Worm (Caenorhabditis elegans): Measurements from ENCODE around the gene C46G7.2.
"Not testable (repeated sequence)": the region's sequence is repeated elsewhere in the genome, so short reads cannot be mapped to it uniquely, and the experiment has no call there.

Gene C46G7.2

DNA sequence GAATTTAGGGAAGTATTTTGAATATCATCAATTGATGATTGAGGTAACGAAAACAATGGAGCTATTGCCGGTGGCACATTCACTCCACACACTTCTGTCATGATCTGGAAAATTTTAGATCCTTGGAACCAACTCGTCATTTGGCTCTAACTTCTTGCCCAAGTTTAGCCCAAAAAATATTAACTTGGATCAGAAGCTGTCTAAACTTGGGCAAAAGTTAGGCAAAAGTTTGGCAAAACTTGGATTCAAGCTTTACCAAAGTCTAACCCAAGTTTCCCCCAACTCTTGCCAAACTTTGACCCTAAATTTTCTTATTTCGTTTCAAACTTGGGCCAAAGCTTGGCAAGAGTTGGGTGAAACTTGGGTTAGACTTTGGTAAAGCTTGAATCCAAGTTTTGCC, 18.5 kb downstream of the C46G7.2 start, which contains the start of gene pqn-22:
pqn-22 (minus strand) TSS at position 101 of the 400 bp plus-strand sequence.
- not testable (repeated sequence) for TF ChIP-seq mbf-1, F13H6.1, unc-39 (tag; optimal IDR thresholded peaks at IDR 0.05)

DNA sequence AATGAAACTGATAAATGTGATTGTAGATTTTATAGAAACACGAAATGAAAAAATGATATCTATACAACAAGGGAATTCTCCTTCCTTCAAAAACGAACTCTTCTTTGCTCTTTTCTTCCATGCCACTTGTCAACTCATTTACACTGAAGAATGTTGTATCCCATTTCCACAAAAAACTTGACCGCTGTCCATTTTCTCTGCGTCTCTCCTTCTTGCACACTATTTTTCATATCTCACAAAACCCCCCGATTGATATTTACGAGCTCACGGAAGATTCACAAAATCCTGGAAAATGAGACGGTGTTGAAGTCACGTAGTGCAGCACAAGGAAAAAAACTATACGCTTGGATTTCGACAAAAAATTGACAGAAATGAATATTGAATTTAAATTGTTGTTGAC, 20.1 kb downstream of the C46G7.2 start:
- TF ChIP-seq mdl-1 (tag; optimal IDR thresholded peaks at IDR 0.05) (no peak), fos-1 (tag; optimal IDR thresholded peaks at IDR 0.05) (no peak), nhr-129 (tag; optimal IDR thresholded peaks at IDR 0.05) (no peak), ama-1 (optimal IDR thresholded peaks at IDR 0.05) (no peak), crh-2 (tag; optimal IDR thresholded peaks at IDR 0.05) (no peak), egl-27 (tag; optimal IDR thresholded peaks at IDR 0.05) (no peak), sem-4 (tag; optimal IDR thresholded peaks at IDR 0.05) (no peak), alr-1 (tag; optimal IDR thresholded peaks at IDR 0.05) (no peak), lsy-2 (tag; optimal IDR thresholded peaks at IDR 0.05) (no peak), dmd-4 (tag; optimal IDR thresholded peaks at IDR 0.05) (no peak), skn-1 (tag; optimal IDR thresholded peaks at IDR 0.05) (no peak), mbf-1 (tag; optimal IDR thresholded peaks at IDR 0.05) (no peak), gmeb-1 (tag; optimal IDR thresholded peaks at IDR 0.05) (no peak), zag-1 (tag; optimal IDR thresholded peaks at IDR 0.05) (no peak)

DNA sequence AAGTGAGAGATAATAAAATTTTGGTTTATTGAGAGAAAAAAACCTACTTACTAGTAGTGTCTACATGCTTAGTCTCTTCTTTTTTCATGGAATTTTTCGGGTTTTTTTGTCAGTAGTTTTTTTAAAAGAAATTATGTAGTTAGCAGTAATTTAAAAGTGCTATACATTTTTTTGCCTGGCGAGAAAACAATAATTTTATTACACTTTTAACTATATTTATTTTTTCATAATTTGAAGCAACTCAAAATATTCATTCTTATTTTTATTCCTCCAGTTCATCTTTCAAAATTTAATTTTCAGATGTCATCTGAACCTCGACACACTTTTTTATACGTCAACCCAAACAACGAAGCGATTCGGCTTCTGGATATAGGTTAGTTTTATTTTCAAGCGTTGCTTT, 25.7 kb downstream of the C46G7.2 start, which contains the start of gene kcc-2:
kcc-2 (plus strand) TSS at position 301 of the 400 bp plus-strand sequence.
- TF ChIP-seq peb-1 (tag; optimal IDR thresholded peaks at IDR 0.05) (no peak), snpc-4 (tag; optimal IDR thresholded peaks at IDR 0.05) (no peak), elt-1 (tag; optimal IDR thresholded peaks at IDR 0.05) (no peak), alr-1 (tag; optimal IDR thresholded peaks at IDR 0.05) (no peak), sma-3 (GFP tag; optimal IDR thresholded peaks at IDR 0.05) (no peak)

DNA sequence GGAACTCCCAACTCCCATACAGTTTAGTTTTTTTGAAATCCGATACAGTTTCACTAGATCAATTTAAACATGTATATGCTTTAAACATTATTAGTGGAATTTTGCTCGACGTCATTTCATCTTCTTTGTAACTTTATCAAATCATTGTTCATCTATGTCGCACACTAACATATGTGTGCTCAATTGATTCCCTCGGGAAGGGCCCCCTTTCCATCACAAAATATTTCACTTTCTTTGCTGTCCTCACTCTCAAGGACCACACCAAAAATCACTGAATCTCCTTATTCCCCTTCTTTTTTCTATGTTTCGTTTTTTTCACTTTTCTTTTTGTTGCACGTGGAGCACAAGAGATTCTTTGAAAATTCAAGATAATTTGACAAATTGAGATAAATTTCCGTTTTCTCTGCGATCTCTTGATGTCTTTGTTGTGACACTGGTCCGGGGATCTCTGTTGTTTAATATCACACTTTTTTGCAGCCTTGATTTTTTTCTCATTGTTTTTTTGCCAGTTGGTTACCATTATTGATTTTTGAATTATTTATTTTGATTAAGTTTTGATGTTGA, 32.3 kb downstream of the C46G7.2 start:
- TF ChIP-seq sma-9 (GFP tag; optimal IDR thresholded peaks at IDR 0.05) (no peak), sma-9 (tag; optimal IDR thresholded peaks at IDR 0.05) (no peak), lin-39 (tag; optimal IDR thresholded peaks at IDR 0.05) (no peak), blmp-1 (tag; optimal IDR thresholded peaks at IDR 0.05; ENCODE audit: insufficient read depth) (no peak), nhr-77 (tag; optimal IDR thresholded peaks at IDR 0.05) (no peak), sem-4 (tag; optimal IDR thresholded peaks at IDR 0.05) (no peak), alr-1 (tag; optimal IDR thresholded peaks at IDR 0.05) (no peak), elt-3 (tag; optimal IDR thresholded peaks at IDR 0.05) (no peak), snpc-4 (tag; optimal IDR thresholded peaks at IDR 0.05) (no peak), zag-1 (tag; optimal IDR thresholded peaks at IDR 0.05) (no peak), gmeb-1 (tag; optimal IDR thresholded peaks at IDR 0.05) (no peak), unc-39 (tag; optimal IDR thresholded peaks at IDR 0.05) (no peak), ceh-16 (tag; optimal IDR thresholded peaks at IDR 0.05) (no peak), nhr-237 (tag; optimal IDR thresholded peaks at IDR 0.05) (no peak), nhr-12 (tag; optimal IDR thresholded peaks at IDR 0.05) (no peak), lin-11 (tag; optimal IDR thresholded peaks at IDR 0.05) (no peak), nhr-6 (tag; optimal IDR thresholded peaks at IDR 0.05) (no peak)

DNA sequence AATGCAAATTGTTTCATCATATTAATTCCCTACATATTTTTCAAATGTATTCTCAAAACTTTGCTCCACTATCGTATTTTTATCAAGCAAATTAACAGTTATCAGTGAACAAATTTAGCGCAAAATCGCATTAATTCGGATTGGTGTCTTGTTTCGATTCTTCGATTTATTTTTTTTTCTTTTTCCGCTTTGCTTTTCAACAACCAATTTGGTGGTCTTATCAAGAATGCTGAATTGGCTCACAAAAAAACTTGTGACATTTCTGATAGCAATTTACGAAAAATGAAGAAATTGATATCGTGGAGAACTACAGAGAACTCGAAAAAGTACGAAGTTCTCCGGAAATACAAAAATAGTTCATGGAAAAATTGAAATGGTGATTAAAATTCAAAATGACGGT, 33.5 kb downstream of the C46G7.2 start:
- TF ChIP-seq sma-9 (GFP tag; optimal IDR thresholded peaks at IDR 0.05) (peak; percentile 34), sma-9 (tag; optimal IDR thresholded peaks at IDR 0.05) (no peak), R02D3.7 (tag; optimal IDR thresholded peaks at IDR 0.05) (no peak), ceh-82 (tag; optimal IDR thresholded peaks at IDR 0.05) (no peak), fos-1 (tag; optimal IDR thresholded peaks at IDR 0.05) (peak; percentile 83), snpc-4 (tag; optimal IDR thresholded peaks at IDR 0.05) (no peak), gmeb-1 (tag; optimal IDR thresholded peaks at IDR 0.05) (peak; percentile 19), sem-4 (tag; optimal IDR thresholded peaks at IDR 0.05) (no peak), blmp-1 (tag; optimal IDR thresholded peaks at IDR 0.05; ENCODE audit: insufficient read depth) (no peak), peb-1 (tag; optimal IDR thresholded peaks at IDR 0.05) (no peak), skn-1 (tag; optimal IDR thresholded peaks at IDR 0.05) (no peak)

DNA sequence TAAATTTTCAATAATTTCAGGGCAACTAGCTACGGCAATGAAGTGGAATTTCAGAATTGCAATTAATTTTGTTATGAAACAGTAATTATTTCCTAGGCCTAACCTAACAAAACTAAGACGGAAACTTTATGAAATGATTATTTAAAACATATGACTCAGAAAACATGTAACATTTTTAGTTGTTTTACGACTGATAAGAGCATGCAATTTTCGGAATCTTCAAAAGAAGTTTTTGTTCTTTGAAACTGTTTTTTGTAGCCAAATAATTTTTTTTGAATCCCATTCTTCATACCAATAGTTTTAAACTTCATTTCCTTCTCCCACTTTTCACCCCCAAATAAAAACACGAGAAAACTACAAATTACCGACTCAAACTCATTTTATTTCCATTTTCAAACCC, 34.1 kb downstream of the C46G7.2 start:
- no peak for TF ChIP-seq nhr-11 (tag; optimal IDR thresholded peaks at IDR 0.05)
- TF ChIP-seq C34F6.9 (tag; optimal IDR thresholded peaks at IDR 0.05), result no peak
- peak; percentile 24 for TF ChIP-seq fos-1 (tag; optimal IDR thresholded peaks at IDR 0.05)
